Worm (Caenorhabditis elegans) whole organism, L3 larva: ENCODE measurements around the gene cutl-9.

Experiments
- ceh-28 ChIP-seq: fragments of 150-350 bp; optimal IDR thresholded peaks from 2 replicates; lab custom pipeline; 2014; ENCODE audit warnings: missing biosample characterization, missing genetic modification reagents, missing genetic modification characterization
- elt-3 ChIP-seq, 3 experiments: fragments of 150-350 bp in 1 of 3; sonication (generic microtip) in 2 of 3; optimal IDR thresholded peaks; 2 replicates in 2 of 3; 4 replicates in 1 of 3; lab custom pipeline; 2014 to 2017; ENCODE audit warnings: missing biosample characterization in 3 of 3, missing genetic modification characterization in 3 of 3
- fkh-10 ChIP-seq: sonication (generic microtip); optimal IDR thresholded peaks from 2 replicates; lab custom pipeline; 2017; ENCODE audit warnings: missing biosample characterization, missing genetic modification reagents, missing genetic modification characterization
- lin-39 ChIP-seq: fragments of 150-350 bp; optimal IDR thresholded peaks from 2 replicates; lab custom pipeline; 2018; ENCODE audit warnings: missing biosample characterization, missing genetic modification reagents, missing genetic modification characterization
- nfya-1 ChIP-seq: sonication (generic microtip); optimal IDR thresholded peaks from 2 replicates; lab custom pipeline; 2017; ENCODE audit warnings: missing genetic modification characterization, mild to moderate bottlenecking, missing compliant biosample characterization, antibody characterized with exemption, moderate library complexity; ENCODE audit not compliant: insufficient read depth
- nhr-77 ChIP-seq: fragments of 150-350 bp; optimal IDR thresholded peaks from 2 replicates; lab custom pipeline; 2014; ENCODE audit warnings: missing biosample characterization, missing genetic modification characterization
- skn-1 ChIP-seq: fragments of 150-350 bp; optimal IDR thresholded peaks from 2 replicates; lab custom pipeline; 2014; ENCODE audit warnings: missing biosample characterization, missing genetic modification characterization

ce11 chrII:10594758-10595157 is 27.3 kb upstream of the cutl-9 start, which contains the start of gene C14A4.6:
- no peak for TF ChIP-seq lin-39 (tag; lab: Kevin White, UChicago)
- no peak for TF ChIP-seq elt-3 (tag; optimal IDR thresholded peaks at IDR 0.05; lab: Kevin White, UChicago)
- no peak for TF ChIP-seq nhr-77 (tag; lab: Kevin White, UChicago)
- TF ChIP-seq nfya-1 (tag; lab: Kevin White, UChicago) = no peak
- TF ChIP-seq skn-1 = no peak
- no peak for TF ChIP-seq fkh-10 (GFP tag; lab: Kevin White, UChicago)
- no peak for TF ChIP-seq ceh-28 (tag; lab: Kevin White, UChicago)
